Worm (Caenorhabditis elegans): Measurements from ENCODE around the gene F37A8.2.

Gene F37A8.2

DNA sequence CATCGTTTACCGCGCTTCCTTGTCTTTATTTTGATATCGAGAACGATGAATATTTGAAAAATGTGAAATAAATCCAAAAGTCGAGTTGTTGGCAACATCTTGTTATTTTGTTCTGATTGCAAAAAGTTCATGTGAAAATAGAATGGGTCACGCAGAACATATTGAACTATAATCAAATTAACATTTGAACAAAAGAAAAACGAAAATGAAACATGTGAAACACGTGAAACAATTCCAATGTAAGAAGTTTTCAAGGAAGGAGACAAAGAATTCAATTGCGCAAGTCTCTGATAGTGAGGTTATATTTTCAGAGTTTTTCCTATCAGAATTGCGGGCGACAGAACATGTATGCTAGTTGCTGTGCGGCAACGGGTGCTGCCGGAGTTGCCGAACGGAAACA is at the start of gene F37A8.2:
Gene F37A8.2, minus strand, starts transcription at position 101 of the 400 bp plus-strand sequence.
- TF ChIP-seq daf-12 (tag; optimal IDR thresholded peaks at IDR 0.05) (no peak), aly-2 (tag; optimal IDR thresholded peaks at IDR 0.05) (no peak), F37D6.2 (tag; optimal IDR thresholded peaks at IDR 0.05) (no peak), ctbp-1 (GFP tag; IDR thresholded peaks at IDR 0.05) (no peak), F26F4.8 (GFP tag; conservative IDR thresholded peaks at IDR 0.05) (no peak), sdz-12 (GFP tag; optimal IDR thresholded peaks at IDR 0.05) (no peak), saeg-2 (GFP tag; IDR thresholded peaks at IDR 0.05) (no peak), attf-4 (tag; optimal IDR thresholded peaks at IDR 0.05) (no peak), dmd-8 (GFP tag; IDR thresholded peaks at IDR 0.05) (no peak), pqm-1 (tag; optimal IDR thresholded peaks at IDR 0.05) (no peak), pha-4 (GFP tag; IDR thresholded peaks at IDR 0.05) (no peak), pha-4 (tag; optimal IDR thresholded peaks at IDR 0.05) (no peak), daf-16 (GFP tag; optimal IDR thresholded peaks at IDR 0.05) (no peak), daf-16 (tag; optimal IDR thresholded peaks at IDR 0.05) (no peak), nhr-48 (tag; optimal IDR thresholded peaks at IDR 0.05) (no peak), tra-1 (GFP tag; IDR thresholded peaks at IDR 0.05) (no peak), spr-3 (GFP tag; optimal IDR thresholded peaks at IDR 0.05) (no peak), aha-1 (tag) (no peak), ZK337.2 (GFP tag; IDR thresholded peaks at IDR 0.05) (no peak)

- TF ChIP-seq dve-1 (tag; optimal IDR thresholded peaks at IDR 0.05; ENCODE audit: insufficient read depth) (peak; percentile 65), arid-1 (GFP tag; conservative IDR thresholded peaks at IDR 0.05) (peak; percentile 50; the same call in 1 of the 2 replicates), nhr-11 (tag; optimal IDR thresholded peaks at IDR 0.05) (no peak), daf-19 (GFP tag; conservative IDR thresholded peaks at IDR 0.05) (no peak), F49E8.2 (tag; optimal IDR thresholded peaks at IDR 0.05; ENCODE audit: borderline replicate concordance) (no peak), cey-2 (tag; optimal IDR thresholded peaks at IDR 0.05; ENCODE audit: borderline replicate concordance, insufficient read depth) (no peak), madf-5 (GFP tag; IDR thresholded peaks at IDR 0.05) (no peak), lin-29 (GFP tag; IDR thresholded peaks at IDR 0.05) (no peak), mxl-3 (GFP tag; optimal IDR thresholded peaks at IDR 0.05) (peak; percentile 84), nhr-76 (tag; optimal IDR thresholded peaks at IDR 0.05) (no peak), aly-2 (tag; optimal IDR thresholded peaks at IDR 0.05) (no peak), skn-1 (tag; optimal IDR thresholded peaks at IDR 0.05) (no peak), daf-12 (tag; optimal IDR thresholded peaks at IDR 0.05) (no peak), mdl-1 (tag; optimal IDR thresholded peaks at IDR 0.05) (peak; percentile 13 to 83), Y75B8A.6 (GFP tag; IDR thresholded peaks at IDR 0.05) (no peak), ces-1 (GFP tag; optimal IDR thresholded peaks at IDR 0.05) (no peak), ZK546.5 (tag; optimal IDR thresholded peaks at IDR 0.05) (no peak), nhr-237 (tag; optimal IDR thresholded peaks at IDR 0.05) (no peak), gei-8 (GFP tag; optimal IDR thresholded peaks at IDR 0.05) (no peak), ceh-28 (tag; optimal IDR thresholded peaks at IDR 0.05) (no peak), ceh-82 (tag; optimal IDR thresholded peaks at IDR 0.05) (no peak), ceh-62 (tag; optimal IDR thresholded peaks at IDR 0.05) (no peak), lin-1 (GFP tag; IDR thresholded peaks at IDR 0.05) (no peak), ama-1 (optimal IDR thresholded peaks at IDR 0.05) (no peak), lin-13 (GFP tag; optimal IDR thresholded peaks at IDR 0.05) (no peak), D1046.2 (GFP tag; IDR thresholded peaks at IDR 0.05) (no peak), snpc-1.2 (GFP tag; IDR thresholded peaks at IDR 0.05) (no peak), fkh-10 (GFP tag; optimal IDR thresholded peaks at IDR 0.05) (peak; percentile 41), lin-39 (tag; optimal IDR thresholded peaks at IDR 0.05) (no peak), sdz-12 (GFP tag; optimal IDR thresholded peaks at IDR 0.05) (no peak), ctbp-1 (GFP tag; IDR thresholded peaks at IDR 0.05) (peak; percentile 58; the same call in 1 of the 2 replicates), saeg-2 (GFP tag; IDR thresholded peaks at IDR 0.05) (no peak), jun-1 (tag; optimal IDR thresholded peaks at IDR 0.05) (no peak), ceh-32 (tag; optimal IDR thresholded peaks at IDR 0.05; ENCODE audit: poor library complexity) (no peak), mep-1 (tag; optimal IDR thresholded peaks at IDR 0.05) (peak; percentile 79), vab-7 (GFP tag; IDR thresholded peaks at IDR 0.05) (no peak), aha-1 (tag) (peak; percentile 97), ZK337.2 (GFP tag; IDR thresholded peaks at IDR 0.05) (no peak)
Measured at ce11 chrIII:3979980-3980631, 48.8 kb upstream of the F37A8.2 start.

Data from whole organism, L4 larva.